Fruit fly (Drosophila melanogaster) whole organism, wandering third instar larva: Measurements from ENCODE around the gene pit.

Experiments used
- Abd-B ChIP-seq: fragments of >200 bp; optimal IDR thresholded peaks from 2 replicates; lab custom pipeline; 2017; ENCODE audit warnings: missing biosample characterization, missing genetic modification characterization
- CG32264 ChIP-seq: fragments of 200-800 bp; sonication (Bioruptor generic); optimal IDR thresholded peaks from 2 replicates; lab custom pipeline; 2016; ENCODE audit warnings: missing biosample characterization, missing genetic modification characterization
- CG9705 ChIP-seq: fragments of 200-800 bp; sonication (Bioruptor generic); optimal IDR thresholded peaks from 2 replicates; lab custom pipeline; 2018; ENCODE audit warnings: missing biosample characterization, mild to moderate bottlenecking, missing genetic modification characterization
- CrebA ChIP-seq: fragments of 200-800 bp; sonication (Bioruptor generic); optimal IDR thresholded peaks from 2 replicates; lab custom pipeline; 2016; ENCODE audit warnings: missing biosample characterization, mild to moderate bottlenecking, missing genetic modification characterization, borderline replicate concordance
- Dfd ChIP-seq: fragments of >200 bp; optimal IDR thresholded peaks from 2 replicates; lab custom pipeline; 2017; ENCODE audit warnings: missing biosample characterization, missing genetic modification characterization
- Dif ChIP-seq: fragments of 200-275, 200-300 bp; sonication (Bioruptor generic); optimal IDR thresholded peaks from 2 replicates; lab custom pipeline; 2018; ENCODE audit warnings: missing biosample characterization, missing genetic modification characterization; ENCODE audit not compliant: partially characterized antibody
- GATAd ChIP-seq: sonication (Bioruptor generic); optimal IDR thresholded peaks from 2 replicates; lab custom pipeline; 2016; ENCODE audit warnings: missing biosample characterization, missing genetic modification characterization
- HLH106 ChIP-seq: fragments of 200-800 bp; optimal IDR thresholded peaks from 3 replicates; lab custom pipeline; 2019; ENCODE audit warnings: missing biosample characterization, mild to moderate bottlenecking, missing genetic modification characterization, moderate library complexity
- Hnf4 ChIP-seq: fragments of 200-800 bp; sonication (Bioruptor generic); optimal IDR thresholded peaks from 2 replicates; lab custom pipeline; 2016; ENCODE audit warnings: missing biosample characterization, mild to moderate bottlenecking, missing genetic modification characterization
- Hr83 ChIP-seq: fragments of 200-300 bp; sonication (Bioruptor generic); optimal IDR thresholded peaks from 2 replicates; lab custom pipeline; 2016; ENCODE audit warnings: missing biosample characterization, mild to moderate bottlenecking, missing genetic modification characterization, moderate library complexity; ENCODE audit not compliant: poor library complexity, severe bottlenecking
- Jra ChIP-seq: sonication (Bioruptor generic); optimal IDR thresholded peaks from 2 replicates; lab custom pipeline; 2016; ENCODE audit warnings: missing biosample characterization, missing genetic modification characterization
- Mio ChIP-seq: sonication (Bioruptor generic); optimal IDR thresholded peaks from 2 replicates; lab custom pipeline; 2016; ENCODE audit warnings: missing biosample characterization, missing genetic modification characterization
- Myc ChIP-seq: fragments of >200 bp; optimal IDR thresholded peaks from 2 replicates; lab custom pipeline; 2017
- N ChIP-seq: fragments of >200 bp; optimal IDR thresholded peaks from 2 replicates; lab custom pipeline; 2018; ENCODE audit warnings: missing biosample characterization, missing external identifiers, missing genetic modification characterization
- OdsH ChIP-seq: fragments of 200-800 bp; sonication (Bioruptor generic); optimal IDR thresholded peaks from 2 replicates; lab custom pipeline; 2016; ENCODE audit warnings: missing biosample characterization, mild to moderate bottlenecking, missing genetic modification characterization
- Rel ChIP-seq, 2 experiments: fragments of 200-800 bp; sonication (Bioruptor generic) in 1 of 2; optimal IDR thresholded peaks; 2 replicates in 1 of 2; 3 replicates in 1 of 2; lab custom pipeline; 2016 to 2019; ENCODE audit warnings: mild to moderate bottlenecking in 2 of 2, missing biosample characterization in 2 of 2, missing genetic modification characterization in 2 of 2, moderate library complexity in 1 of 2
- Sp1 ChIP-seq: fragments of 200-800 bp; sonication (Bioruptor generic); optimal IDR thresholded peaks from 3 replicates; lab custom pipeline; 2019; ENCODE audit warnings: missing biosample characterization, mild to moderate bottlenecking, missing genetic modification characterization, moderate library complexity
- br ChIP-seq: fragments of 200-800 bp; sonication (Bioruptor generic); optimal IDR thresholded peaks from 2 replicates; lab custom pipeline; 2016; ENCODE audit warnings: missing biosample characterization, missing genetic modification characterization
- brk ChIP-seq: fragments of 200-800 bp; sonication (Bioruptor generic); optimal IDR thresholded peaks from 2 replicates; lab custom pipeline; 2016; ENCODE audit warnings: missing biosample characterization, mild to moderate bottlenecking, missing genetic modification characterization
- dl ChIP-seq, 2 experiments: fragments of 175-275, 200-275 bp in 1 of 2; fragments of 200-275 bp in 1 of 2; sonication (Bioruptor generic); optimal IDR thresholded peaks; lab custom pipeline; 2018; ENCODE audit warnings: mild to moderate bottlenecking in 2 of 2, missing biosample characterization in 2 of 2, missing genetic modification characterization in 2 of 2, moderate library complexity in 2 of 2; ENCODE audit not compliant: partially characterized antibody in 2 of 2, insufficient read depth in 1 of 2
- dmrt93B ChIP-seq: fragments of 200-800 bp; sonication (Bioruptor generic); optimal IDR thresholded peaks from 2 replicates; lab custom pipeline; 2018; ENCODE audit warnings: missing biosample characterization, mild to moderate bottlenecking, missing genetic modification characterization
- dsf ChIP-seq: sonication (Bioruptor generic); optimal IDR thresholded peaks from 2 replicates; lab custom pipeline; 2016; ENCODE audit warnings: missing biosample characterization, missing genetic modification characterization, borderline replicate concordance
- ey ChIP-seq: fragments of 200-800 bp; sonication (Bioruptor generic); optimal IDR thresholded peaks from 2 replicates; lab custom pipeline; 2016; ENCODE audit warnings: missing biosample characterization, missing genetic modification characterization
- foxo ChIP-seq, 2 experiments: fragments of 200-800 bp; sonication (Bioruptor generic); optimal IDR thresholded peaks; 2 replicates in 1 of 2; 3 replicates in 1 of 2; lab custom pipeline; 2016 to 2017; ENCODE audit warnings: missing biosample characterization in 2 of 2, missing genetic modification characterization in 2 of 2
- fru ChIP-seq: fragments of 200-800 bp; sonication (Bioruptor generic); optimal IDR thresholded peaks from 3 replicates; lab custom pipeline; 2016; ENCODE audit warnings: missing biosample characterization, mild to moderate bottlenecking, missing genetic modification characterization
- h ChIP-seq: fragments of 200-800 bp; sonication (Bioruptor generic); optimal IDR thresholded peaks from 3 replicates; lab custom pipeline; 2016; ENCODE audit warnings: missing biosample characterization, mild to moderate bottlenecking, missing genetic modification characterization
- jim ChIP-seq: fragments of 175-275, 200-325 bp; sonication (Bioruptor generic); optimal IDR thresholded peaks from 2 replicates; lab custom pipeline; 2016; ENCODE audit warnings: missing biosample characterization, mild to moderate bottlenecking, missing genetic modification characterization
- lola ChIP-seq: fragments of >200 bp; optimal IDR thresholded peaks from 2 replicates; lab custom pipeline; 2017; ENCODE audit warnings: missing biosample characterization, missing genetic modification characterization
- pan ChIP-seq: fragments of >200 bp; optimal IDR thresholded peaks from 2 replicates; lab custom pipeline; 2017
- psq ChIP-seq: fragments of 200-800 bp; sonication (Bioruptor generic); optimal IDR thresholded peaks from 3 replicates; lab custom pipeline; 2017; ENCODE audit warnings: missing biosample characterization, mild to moderate bottlenecking, missing genetic modification characterization, moderate library complexity
- rgr ChIP-seq: fragments of 200-800 bp; sonication (Bioruptor generic); optimal IDR thresholded peaks from 3 replicates; lab custom pipeline; 2016; ENCODE audit warnings: missing biosample characterization, mild to moderate bottlenecking, missing genetic modification characterization
- sage ChIP-seq: fragments of 200-800 bp; sonication (Bioruptor generic); optimal IDR thresholded peaks from 2 replicates; lab custom pipeline; 2016; ENCODE audit warnings: missing biosample characterization, mild to moderate bottlenecking, missing genetic modification characterization
- sv ChIP-seq: fragments of 200-800 bp; sonication (Bioruptor generic); optimal IDR thresholded peaks from 3 replicates; lab custom pipeline; 2016; ENCODE audit warnings: missing biosample characterization, missing genetic modification characterization
- tai ChIP-seq: sonication (Bioruptor generic); optimal IDR thresholded peaks from 2 replicates; lab custom pipeline; 2016; ENCODE audit warnings: missing biosample characterization, missing genetic modification characterization
- usp ChIP-seq: fragments of >200 bp; optimal IDR thresholded peaks from 2 replicates; lab custom pipeline; 2017; ENCODE audit warnings: missing biosample characterization, missing genetic modification characterization
- woc ChIP-seq: sonication (Bioruptor generic); optimal IDR thresholded peaks from 2 replicates; lab custom pipeline; 2016; ENCODE audit warnings: missing biosample characterization, mild to moderate bottlenecking, missing genetic modification characterization

pit gene

DNA sequence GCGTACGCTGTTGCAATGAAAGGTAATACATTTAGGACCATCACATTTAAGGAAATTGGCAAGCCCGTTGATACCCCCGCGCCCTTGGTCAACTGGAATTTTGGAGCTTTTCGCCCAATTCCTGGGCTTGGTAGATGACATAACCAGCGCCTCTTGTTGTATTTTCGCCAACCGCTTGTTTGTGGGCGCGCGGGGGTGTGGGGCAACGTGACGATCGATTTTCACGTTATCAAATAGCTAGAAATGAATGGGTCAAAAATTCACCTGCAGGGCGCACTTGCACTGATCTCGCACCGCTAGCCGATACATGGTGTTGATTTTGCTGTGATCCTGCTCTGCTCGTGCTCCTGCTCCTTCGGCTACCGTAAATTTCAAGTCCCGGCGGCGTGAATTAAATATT, 11.5 kb upstream of the pit start:
- no peak for TF ChIP-seq pan
- TF ChIP-seq Rel (GFP tag; optimal IDR thresholded peaks at IDR 0.05; lab: Kevin White, UChicago): no peak
- TF ChIP-seq Rel (tag; optimal IDR thresholded peaks at IDR 0.05; lab: Kevin White, UChicago): no peak
- TF ChIP-seq psq: no peak
- no peak for TF ChIP-seq Abd-B (GFP tag; lab: Kevin White, UChicago)
- TF ChIP-seq jim: no peak
- no peak for TF ChIP-seq lola (GFP tag; lab: Kevin White, UChicago)
- TF ChIP-seq rgr (GFP tag; lab: Kevin White, UChicago): no peak
- TF ChIP-seq Dfd: no peak
- no peak for TF ChIP-seq sv
- no peak for TF ChIP-seq CrebA (GFP tag; lab: Kevin White, UChicago)
- no peak for TF ChIP-seq dmrt93B (GFP tag; lab: Kevin White, UChicago)
- TF ChIP-seq N (GFP tag; lab: Kevin White, UChicago): no peak
- TF ChIP-seq dsf (GFP tag; lab: Kevin White, UChicago): no peak
- TF ChIP-seq br: no peak
- no peak for TF ChIP-seq Hnf4
- no peak for TF ChIP-seq Dif (GFP tag; lab: Kevin White, UChicago)
- no peak for TF ChIP-seq tai

DNA sequence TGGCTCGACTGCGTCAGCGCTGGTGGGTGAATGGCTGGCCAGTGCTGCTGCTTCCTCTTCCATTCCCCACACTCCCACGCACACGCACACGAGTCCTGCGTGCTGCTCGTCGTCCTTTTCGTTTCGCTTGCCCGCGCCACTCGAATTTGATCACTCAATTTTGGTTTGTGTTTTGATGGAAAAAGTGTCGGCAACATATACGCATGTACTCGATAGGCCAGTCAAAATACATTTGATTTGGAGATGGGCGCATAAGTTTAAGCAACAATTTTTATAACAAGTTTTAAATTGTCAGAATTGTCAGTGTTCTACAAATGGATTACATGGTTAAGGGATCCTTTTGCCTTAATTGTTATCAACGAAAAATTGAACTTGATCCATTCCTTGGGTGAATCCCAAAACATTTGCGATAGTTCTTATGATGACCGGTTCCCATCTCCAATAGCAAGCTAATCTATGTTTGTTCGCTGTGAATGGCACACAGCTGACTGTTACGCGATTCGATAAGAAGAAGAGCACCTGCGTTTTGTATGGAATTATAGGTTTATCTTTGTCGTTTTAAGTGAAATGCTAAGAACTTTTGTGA, 11.0 kb upstream of the pit start, which contains the start of the genes Mitofilin and mRpL35:
Gene Mitofilin (minus strand): TSS at position 295 of the 586 bp plus-strand sequence.
Gene mRpL35 (plus strand): TSS at position 487 of the 586 bp plus-strand sequence.
- TF ChIP-seq tai (no peak), HLH106 (peak; percentile 56), Sp1 (peak; percentile 14), rgr (GFP tag; lab: Kevin White, UChicago) (peak; percentile 37), Dif (GFP tag; lab: Kevin White, UChicago) (no peak), woc (GFP tag; lab: Kevin White, UChicago) (peak; percentile 88), pan (no peak), dl (GFP tag; optimal IDR thresholded peaks at IDR 0.05; lab: Kevin White, UChicago; ENCODE audit: insufficient read depth in 1 of 2, partially characterized antibody in 2 of 2) (no peak), br (peak; percentile 16), CG32264 (no peak), fru (peak; percentile 53), Myc (lab: Kevin White, UChicago) (peak; percentile 78), Jra (GFP tag; lab: Kevin White, UChicago) (peak; percentile 18), Dfd (no peak), jim (no peak), dmrt93B (GFP tag; lab: Kevin White, UChicago) (no peak), lola (GFP tag; lab: Kevin White, UChicago) (no peak), dsf (GFP tag; lab: Kevin White, UChicago) (peak; percentile 33), ey (GFP tag; lab: Kevin White, UChicago) (peak; percentile 62), Hr83 (GFP tag; lab: Kevin White, UChicago) (peak; percentile 44), Abd-B (GFP tag; lab: Kevin White, UChicago) (no peak), foxo (GFP tag; optimal IDR thresholded peaks at IDR 0.05; lab: Kevin White, UChicago) (peak in 1 of 2 experiments; percentile 58), Rel (GFP tag; optimal IDR thresholded peaks at IDR 0.05; lab: Kevin White, UChicago) (no peak), Rel (tag; optimal IDR thresholded peaks at IDR 0.05; lab: Kevin White, UChicago) (peak; percentile 97), brk (GFP tag; lab: Kevin White, UChicago) (no peak), Hnf4 (no peak), N (GFP tag; lab: Kevin White, UChicago) (no peak), psq (peak; percentile 46), h (GFP tag; lab: Kevin White, UChicago) (peak; percentile 51), CrebA (GFP tag; lab: Kevin White, UChicago) (no peak), CG9705 (peak; percentile 4), OdsH (GFP tag; lab: Kevin White, UChicago) (peak; percentile 48)

DNA sequence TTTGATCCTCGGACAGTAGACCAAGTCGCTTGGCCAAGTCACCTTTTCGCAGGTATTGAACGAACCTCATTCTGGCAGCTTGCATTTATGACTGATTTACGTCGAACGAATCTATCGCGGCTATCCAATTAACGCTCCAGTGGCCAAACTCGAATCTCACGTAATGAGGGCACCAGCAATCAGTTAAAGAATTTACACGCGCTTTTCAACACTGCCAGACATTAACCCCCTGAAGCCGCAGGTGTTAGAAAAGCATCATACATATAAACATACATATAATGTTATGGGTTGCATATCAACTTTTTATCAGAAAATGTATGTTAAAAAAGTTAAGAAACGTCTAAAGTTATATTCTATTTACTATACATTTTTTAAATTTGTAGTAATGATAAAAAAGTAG, 8.8 kb upstream of the pit start, which contains the start of gene CG6028:
Gene CG6028 (minus strand): TSS at position 187 of the 400 bp plus-strand sequence.
- TF ChIP-seq Myc (lab: Kevin White, UChicago) (no peak), dsf (GFP tag; lab: Kevin White, UChicago) (no peak), Dfd (no peak), Hr83 (GFP tag; lab: Kevin White, UChicago) (peak; percentile 77), dmrt93B (GFP tag; lab: Kevin White, UChicago) (no peak), br (peak; percentile 50), Dif (GFP tag; lab: Kevin White, UChicago) (no peak), tai (no peak), CG32264 (no peak), woc (GFP tag; lab: Kevin White, UChicago) (peak; percentile 57), psq (peak; percentile 5), CrebA (GFP tag; lab: Kevin White, UChicago) (no peak), CG9705 (no peak), h (GFP tag; lab: Kevin White, UChicago) (peak; percentile 55), Abd-B (GFP tag; lab: Kevin White, UChicago) (no peak), Hnf4 (peak; percentile 75), dl (GFP tag; optimal IDR thresholded peaks at IDR 0.05; lab: Kevin White, UChicago; ENCODE audit: insufficient read depth in 1 of 2, partially characterized antibody in 2 of 2) (no peak), foxo (GFP tag; optimal IDR thresholded peaks at IDR 0.05; lab: Kevin White, UChicago) (peak in 1 of 2 experiments; percentile 54), sv (peak; percentile 20), N (GFP tag; lab: Kevin White, UChicago) (no peak), ey (GFP tag; lab: Kevin White, UChicago) (peak; percentile 27), OdsH (GFP tag; lab: Kevin White, UChicago) (no peak), Mio (GFP tag; lab: Kevin White, UChicago) (no peak), Sp1 (peak; percentile 40), lola (GFP tag; lab: Kevin White, UChicago) (no peak), rgr (GFP tag; lab: Kevin White, UChicago) (peak; percentile 59), jim (no peak), Jra (GFP tag; lab: Kevin White, UChicago) (peak; percentile 44), Rel (GFP tag; optimal IDR thresholded peaks at IDR 0.05; lab: Kevin White, UChicago) (no peak), Rel (tag; optimal IDR thresholded peaks at IDR 0.05; lab: Kevin White, UChicago) (peak; percentile 68), GATAd (GFP tag; lab: Kevin White, UChicago) (no peak), brk (GFP tag; lab: Kevin White, UChicago) (no peak), HLH106 (peak; percentile 30), sage (GFP tag; lab: Kevin White, UChicago) (no peak), usp (GFP tag; lab: Kevin White, UChicago) (no peak)
